Worm (Caenorhabditis elegans): ENCODE data around the gene mrps-10.
A peak's percentile ranks its signal among the peaks of the same experiment; 100 is the strongest.

Gene mrps-10

ce11 chrIII:12920810-12921209, 5.5 kb upstream of the mrps-10 start:
- no peak for TF ChIP-seq unc-120 (tag; optimal IDR thresholded peaks at IDR 0.05; ENCODE audit: poor library complexity, severe bottlenecking)
- TF ChIP-seq elt-3 (tag; optimal IDR thresholded peaks at IDR 0.05): no peak
- no peak for TF ChIP-seq cnd-1 (tag; optimal IDR thresholded peaks at IDR 0.05)
- no peak for TF ChIP-seq nhr-28 (tag; optimal IDR thresholded peaks at IDR 0.05)
- TF ChIP-seq blmp-1 (tag; optimal IDR thresholded peaks at IDR 0.05): no peak
- no peak for TF ChIP-seq hlh-1 (tag; optimal IDR thresholded peaks at IDR 0.05)
- no peak for TF ChIP-seq ztf-11 (tag; optimal IDR thresholded peaks at IDR 0.05)
- no peak for TF ChIP-seq ceh-83 (GFP tag; optimal IDR thresholded peaks at IDR 0.05)
- TF ChIP-seq lsy-2 (tag; optimal IDR thresholded peaks at IDR 0.05): no peak
- no peak for TF ChIP-seq mls-2 (tag; optimal IDR thresholded peaks at IDR 0.05)
- no peak for TF ChIP-seq lin-32 (GFP tag; optimal IDR thresholded peaks at IDR 0.05)
- TF ChIP-seq unc-62 (GFP tag; optimal IDR thresholded peaks at IDR 0.05): no peak
- TF ChIP-seq mep-1 (tag; optimal IDR thresholded peaks at IDR 0.05): no peak

- no peak for TF ChIP-seq mls-2 (tag; optimal IDR thresholded peaks at IDR 0.05)
- no peak for TF ChIP-seq pha-4 (tag; optimal IDR thresholded peaks at IDR 0.05)
- no peak for TF ChIP-seq drap-1 (GFP tag; optimal IDR thresholded peaks at IDR 0.05)
- TF ChIP-seq zip-8 (tag; optimal IDR thresholded peaks at IDR 0.05): no peak
- no peak for TF ChIP-seq unc-62 (GFP tag; optimal IDR thresholded peaks at IDR 0.05)
- no peak for TF ChIP-seq blmp-1 (tag; optimal IDR thresholded peaks at IDR 0.05)
- TF ChIP-seq nhr-237 (tag; optimal IDR thresholded peaks at IDR 0.05): no peak
- no peak for TF ChIP-seq lsy-2 (tag; optimal IDR thresholded peaks at IDR 0.05)
- TF ChIP-seq mab-5 (tag; optimal IDR thresholded peaks at IDR 0.05): no peak
- TF ChIP-seq nhr-76 (tag; optimal IDR thresholded peaks at IDR 0.05): no peak
- TF ChIP-seq hlh-1 (tag; optimal IDR thresholded peaks at IDR 0.05): no peak
- no peak for TF ChIP-seq tbx-8 (GFP tag; optimal IDR thresholded peaks at IDR 0.05)
Observed at ce11 chrIII:12929573-12929972, 3.2 kb downstream of the mrps-10 start, which contains the start of gene Y37D8A.19. Gene Y37D8A.19, plus strand, starts transcription at chrIII:12929873.

- TF ChIP-seq unc-120 (tag; optimal IDR thresholded peaks at IDR 0.05; ENCODE audit: poor library complexity, severe bottlenecking) (no peak), elt-3 (tag; optimal IDR thresholded peaks at IDR 0.05) (no peak), lsy-2 (tag; optimal IDR thresholded peaks at IDR 0.05) (no peak), blmp-1 (tag; optimal IDR thresholded peaks at IDR 0.05) (no peak), ceh-43 (GFP tag; optimal IDR thresholded peaks at IDR 0.05) (no peak), snpc-4 (tag; optimal IDR thresholded peaks at IDR 0.05) (no peak), pha-4 (tag; optimal IDR thresholded peaks at IDR 0.05) (no peak), flh-1 (GFP tag; optimal IDR thresholded peaks at IDR 0.05) (no peak), ztf-11 (tag; optimal IDR thresholded peaks at IDR 0.05) (no peak), nhr-12 (tag; optimal IDR thresholded peaks at IDR 0.05) (no peak), ces-1 (GFP tag; optimal IDR thresholded peaks at IDR 0.05) (no peak), nhr-2 (tag; optimal IDR thresholded peaks at IDR 0.05) (no peak), unc-39 (tag; optimal IDR thresholded peaks at IDR 0.05) (no peak), mls-2 (tag; optimal IDR thresholded peaks at IDR 0.05) (no peak), hlh-1 (tag; optimal IDR thresholded peaks at IDR 0.05) (no peak), ham-2 (GFP tag; optimal IDR thresholded peaks at IDR 0.05) (no peak), nhr-28 (tag; optimal IDR thresholded peaks at IDR 0.05) (no peak), bed-3 (GFP tag; optimal IDR thresholded peaks at IDR 0.05) (no peak), cnd-1 (tag; optimal IDR thresholded peaks at IDR 0.05) (no peak)
Observed at ce11 chrIII:12931108-12931507, 4.8 kb downstream of the mrps-10 start.

ce11 chrIII:12931786-12932427, 5.5 kb downstream of the mrps-10 start, which contains the start of gene rbm-7:
Gene rbm-7, minus strand, starts transcription at chrIII:12931867.
- TF ChIP-seq elt-3 (tag; optimal IDR thresholded peaks at IDR 0.05) (no peak), nhr-237 (tag; optimal IDR thresholded peaks at IDR 0.05) (peak; percentile 19), sptf-1 (tag; optimal IDR thresholded peaks at IDR 0.05) (peak; percentile 15), mab-5 (tag; optimal IDR thresholded peaks at IDR 0.05) (no peak), bed-3 (GFP tag; optimal IDR thresholded peaks at IDR 0.05) (no peak), mep-1 (tag; optimal IDR thresholded peaks at IDR 0.05) (peak; percentile 79), mls-2 (tag; optimal IDR thresholded peaks at IDR 0.05) (no peak), ceh-39 (tag; optimal IDR thresholded peaks at IDR 0.05) (no peak), lin-13 (tag; optimal IDR thresholded peaks at IDR 0.05) (peak; percentile 79), pha-4 (tag; optimal IDR thresholded peaks at IDR 0.05) (peak; percentile 42), unc-120 (tag; optimal IDR thresholded peaks at IDR 0.05; ENCODE audit: poor library complexity, severe bottlenecking) (peak; percentile 77), nhr-28 (tag; optimal IDR thresholded peaks at IDR 0.05) (no peak), ztf-11 (tag; optimal IDR thresholded peaks at IDR 0.05) (no peak), elt-1 (tag; optimal IDR thresholded peaks at IDR 0.05; ENCODE audit: borderline replicate concordance, insufficient read depth) (no peak), lsy-2 (tag; optimal IDR thresholded peaks at IDR 0.05) (peak; percentile 53), hlh-1 (tag; optimal IDR thresholded peaks at IDR 0.05) (no peak), zip-8 (tag; optimal IDR thresholded peaks at IDR 0.05) (no peak), ham-2 (GFP tag; optimal IDR thresholded peaks at IDR 0.05) (no peak), ceh-43 (GFP tag; optimal IDR thresholded peaks at IDR 0.05) (no peak), ces-1 (GFP tag; optimal IDR thresholded peaks at IDR 0.05) (no peak), tbx-8 (GFP tag; optimal IDR thresholded peaks at IDR 0.05) (no peak), nhr-2 (tag; optimal IDR thresholded peaks at IDR 0.05) (no peak), snpc-4 (tag; optimal IDR thresholded peaks at IDR 0.05) (no peak), drap-1 (GFP tag; optimal IDR thresholded peaks at IDR 0.05) (no peak)
